Worm (Caenorhabditis elegans): ENCODE measurements around the gene osta-2.

The osta-2 gene

ce11 chrII:5717831-5718230 lies 10.3 kb downstream of the osta-2 start, which contains the start of gene zipt-3:
zipt-3 (plus strand) TSS chrII:5718131.
- TF ChIP-seq irx-1 (tag; optimal IDR thresholded peaks at IDR 0.05) = no peak
- no peak for TF ChIP-seq swsn-7 (tag; optimal IDR thresholded peaks at IDR 0.05)
- no peak for TF ChIP-seq aly-2 (tag; optimal IDR thresholded peaks at IDR 0.05)
- TF ChIP-seq nhr-76 (tag; optimal IDR thresholded peaks at IDR 0.05) = no peak
- no peak for TF ChIP-seq lin-14 (GFP tag; optimal IDR thresholded peaks at IDR 0.05)
- no peak for TF ChIP-seq nhr-19 (GFP tag; conservative IDR thresholded peaks at IDR 0.05)
- no peak for TF ChIP-seq dpl-1 (GFP tag; optimal IDR thresholded peaks at IDR 0.05)
- TF ChIP-seq C16A3.4 (tag; optimal IDR thresholded peaks at IDR 0.05) = no peak
- TF ChIP-seq ztf-11 (tag; optimal IDR thresholded peaks at IDR 0.05) = no peak
- TF ChIP-seq nhr-85 (tag) = no peak
- no peak for TF ChIP-seq sptf-1 (tag; optimal IDR thresholded peaks at IDR 0.05)
- TF ChIP-seq vab-15 (tag; optimal IDR thresholded peaks at IDR 0.05) = no peak
- TF ChIP-seq egl-13 (tag; optimal IDR thresholded peaks at IDR 0.05) = no peak
- TF ChIP-seq hlh-4 (tag; optimal IDR thresholded peaks at IDR 0.05) = no peak
- no peak for TF ChIP-seq Y116A8C.19 (tag; optimal IDR thresholded peaks at IDR 0.05; ENCODE audit: borderline replicate concordance)
- no peak for TF ChIP-seq ztf-4 (tag; optimal IDR thresholded peaks at IDR 0.05)

ce11 chrII:5719848-5720247 lies 12.4 kb downstream of the osta-2 start, which contains the start of gene damt-1:
damt-1 (plus strand) TSS chrII:5720148.
- TF ChIP-seq ceh-82 (tag; optimal IDR thresholded peaks at IDR 0.05) = no peak
- TF ChIP-seq ztf-4 (tag; optimal IDR thresholded peaks at IDR 0.05) = no peak
- TF ChIP-seq zag-1 (tag; optimal IDR thresholded peaks at IDR 0.05) = no peak
- no peak for TF ChIP-seq nhr-11 (tag; optimal IDR thresholded peaks at IDR 0.05)
- no peak for TF ChIP-seq fkh-4 (tag; optimal IDR thresholded peaks at IDR 0.05; ENCODE audit: borderline replicate concordance)
- no peak for TF ChIP-seq hpl-2 (GFP tag; optimal IDR thresholded peaks at IDR 0.05)
- no peak for TF ChIP-seq zip-4 (GFP tag; optimal IDR thresholded peaks at IDR 0.05)
- no peak for TF ChIP-seq pag-3 (tag; optimal IDR thresholded peaks at IDR 0.05; ENCODE audit: borderline replicate concordance, insufficient read depth)
- TF ChIP-seq nhr-237 (tag; optimal IDR thresholded peaks at IDR 0.05) = no peak
- TF ChIP-seq rnt-1 (tag; optimal IDR thresholded peaks at IDR 0.05) = no peak
- no peak for TF ChIP-seq C34B4.2 (tag; optimal IDR thresholded peaks at IDR 0.05)
- TF ChIP-seq ces-1 (GFP tag; optimal IDR thresholded peaks at IDR 0.05) = no peak

- TF ChIP-seq unc-98 (GFP tag; IDR thresholded peaks at IDR 0.05) (no peak), nhr-76 (tag; optimal IDR thresholded peaks at IDR 0.05) (no peak), elt-2 (tag; optimal IDR thresholded peaks at IDR 0.05) (no peak), ceh-82 (tag; optimal IDR thresholded peaks at IDR 0.05) (peak in 2 of 3 experiments; percentile 35 to 86), C16A3.4 (tag; optimal IDR thresholded peaks at IDR 0.05) (peak; percentile 42), dpl-1 (GFP tag; optimal IDR thresholded peaks at IDR 0.05) (peak in 1 of 3 experiments; percentile 39), snu-23 (GFP tag; optimal IDR thresholded peaks at IDR 0.05) (peak; percentile 61), jun-1 (tag; optimal IDR thresholded peaks at IDR 0.05) (no peak), grh-1 (GFP tag; IDR thresholded peaks at IDR 0.05) (no peak), ceh-63 (GFP tag; optimal IDR thresholded peaks at IDR 0.05) (no peak), Y116A8C.19 (tag; optimal IDR thresholded peaks at IDR 0.05; ENCODE audit: borderline replicate concordance) (no peak), mab-9 (GFP tag; IDR thresholded peaks at IDR 0.05) (0 out of 2 replicates have a peak, but pooled peaks have one; percentile 25), snpc-4 (tag; optimal IDR thresholded peaks at IDR 0.05) (no peak), ceh-88 (GFP tag; IDR thresholded peaks at IDR 0.05) (no peak), lir-3 (tag; optimal IDR thresholded peaks at IDR 0.05; ENCODE audit: poor library complexity) (no peak), zip-4 (GFP tag; optimal IDR thresholded peaks at IDR 0.05) (no peak), unc-62 (GFP tag; optimal IDR thresholded peaks at IDR 0.05) (no peak), ztf-4 (tag; optimal IDR thresholded peaks at IDR 0.05) (no peak), nhr-12 (tag; optimal IDR thresholded peaks at IDR 0.05) (no peak), efl-3 (GFP tag; optimal IDR thresholded peaks at IDR 0.05) (no peak), blmp-1 (tag; optimal IDR thresholded peaks at IDR 0.05) (no peak), tbx-2 (tag; optimal IDR thresholded peaks at IDR 0.05) (peak; percentile 36), nhr-28 (tag; optimal IDR thresholded peaks at IDR 0.05) (no peak), zag-1 (tag; optimal IDR thresholded peaks at IDR 0.05) (peak; percentile 70), nhr-90 (tag; optimal IDR thresholded peaks at IDR 0.05; ENCODE audit: poor library complexity) (no peak), elt-3 (tag; optimal IDR thresholded peaks at IDR 0.05) (no peak), ama-1 (optimal IDR thresholded peaks at IDR 0.05) (no peak), hlh-17 (GFP tag; optimal IDR thresholded peaks at IDR 0.05; ENCODE audit: borderline replicate concordance) (no peak), skn-1 (tag; optimal IDR thresholded peaks at IDR 0.05) (peak; percentile 33), pqm-1 (tag; optimal IDR thresholded peaks at IDR 0.05) (no peak), egl-13 (tag; optimal IDR thresholded peaks at IDR 0.05) (peak; percentile 60), lin-14 (GFP tag; optimal IDR thresholded peaks at IDR 0.05) (peak; percentile 93)
These were observed 17.6 kb downstream of the osta-2 start for ce11 chrII:5725094-5725493.
